Worm (Caenorhabditis elegans): ENCODE measurements around the gene cpg-24.

DNA sequence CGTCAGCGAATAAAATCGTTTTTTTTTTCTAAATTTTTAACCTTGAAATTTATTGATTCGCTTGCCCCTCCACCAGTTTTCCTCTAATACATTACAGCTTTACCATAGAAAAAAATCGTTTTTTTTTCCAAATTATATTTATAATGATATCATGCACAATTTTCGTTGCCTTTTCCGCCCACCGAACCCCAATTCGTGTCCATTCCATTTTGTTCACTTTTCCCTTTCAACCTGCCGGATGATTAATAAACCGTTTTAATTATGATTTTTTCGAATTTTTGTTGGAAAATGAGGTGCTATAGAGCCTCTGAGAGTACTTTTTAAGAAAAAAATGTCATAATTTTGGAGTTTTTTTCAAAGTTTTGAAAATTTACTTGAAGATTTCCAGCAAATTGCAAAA lies 30.4 kb upstream of the cpg-24 start, which contains the start of gene set-23:
- no peak for TF ChIP-seq flh-1 (GFP tag; optimal IDR thresholded peaks at IDR 0.05)
- no peak for TF ChIP-seq nhr-237 (tag; optimal IDR thresholded peaks at IDR 0.05)
- no peak for TF ChIP-seq pha-4 (tag; optimal IDR thresholded peaks at IDR 0.05)
- TF ChIP-seq mab-5 (tag; optimal IDR thresholded peaks at IDR 0.05): no peak
- no peak for TF ChIP-seq unc-39 (tag; optimal IDR thresholded peaks at IDR 0.05)
- TF ChIP-seq bed-3 (GFP tag; optimal IDR thresholded peaks at IDR 0.05): no peak
- TF ChIP-seq ceh-39 (tag; optimal IDR thresholded peaks at IDR 0.05): no peak
- no peak for TF ChIP-seq ztf-11 (tag; optimal IDR thresholded peaks at IDR 0.05)
- TF ChIP-seq drap-1 (GFP tag; optimal IDR thresholded peaks at IDR 0.05): no peak
- no peak for TF ChIP-seq snpc-4 (tag; optimal IDR thresholded peaks at IDR 0.05)
